Fruit fly (Drosophila melanogaster): ENCODE data around the gene Tango1.

DNA sequence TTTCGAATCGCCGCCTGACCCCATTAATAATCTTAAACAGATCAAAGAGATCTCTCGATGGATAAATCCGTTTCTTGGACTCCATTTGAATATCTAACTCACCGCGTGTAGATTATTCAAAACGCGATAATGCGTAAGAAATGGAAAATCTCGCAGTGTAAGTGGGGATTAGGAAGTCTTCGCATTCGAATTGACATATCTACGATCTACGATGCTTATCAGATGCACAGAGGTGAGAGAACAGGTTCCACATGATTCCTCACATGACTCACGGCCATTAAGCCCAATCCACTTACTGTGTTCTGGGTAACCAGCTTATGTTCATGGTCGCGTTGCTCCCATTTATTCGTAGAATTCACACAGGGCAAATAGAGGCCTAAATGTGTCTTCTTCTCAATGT, 47.0 kb downstream of the Tango1 start:
- TF ChIP-seq CG8478 (optimal IDR thresholded peaks at IDR 0.05) = no peak
- TF ChIP-seq CTCF (optimal IDR thresholded peaks at IDR 0.05) = no peak

All from S2 (cell line).